Fruit fly (Drosophila melanogaster) whole organism: ENCODE results near the gene CG14367.

Experiments used
- CG8478 ChIP-seq: fragments of >200 bp; optimal IDR thresholded peaks from 2 replicates; lab custom pipeline; 2018; ENCODE audit warnings: inconsistent platforms
- EcR ChIP-seq, 2 experiments: fragments of >200 bp; optimal IDR thresholded peaks; 2 replicates each; lab custom pipeline; 2017; ENCODE audit warnings: missing biosample characterization in 2 of 2, missing genetic modification characterization in 2 of 2, missing genetic modification reagents in 2 of 2
- pan ChIP-seq: fragments of >200 bp; optimal IDR thresholded peaks from 2 replicates; lab custom pipeline; 2017
- psq ChIP-seq: fragments of >200 bp; optimal IDR thresholded peaks from 2 replicates; lab custom pipeline; 2017
- usp ChIP-seq: fragments of >200 bp; optimal IDR thresholded peaks from 2 replicates; lab custom pipeline; 2017; ENCODE audit warnings: missing biosample characterization, missing genetic modification characterization, mixed read lengths

dm6 chr3R:13706457-13706856 is 12.6 kb downstream of the CG14367 start, which contains the start of gene Adgf-C:
- no peak for TF ChIP-seq psq
- TF ChIP-seq EcR (GFP tag; optimal IDR thresholded peaks at IDR 0.05; lab: Kevin White, UChicago): no peak
- no peak for TF ChIP-seq CG8478 (lab: Kevin White, UChicago)
- TF ChIP-seq pan: no peak
- TF ChIP-seq usp (GFP tag; lab: Kevin White, UChicago): no peak
